Worm (Caenorhabditis elegans): ENCODE data around the gene bli-5.

Gene bli-5

ce11 chrIII:13393647-13394046 is 35.9 kb downstream of the bli-5 start, which contains the start of gene qdpr-1:
qdpr-1 (plus strand) TSS chrIII:13393910.
- TF ChIP-seq ceh-27 (GFP tag; optimal IDR thresholded peaks at IDR 0.05) (no peak), athp-1 (tag; optimal IDR thresholded peaks at IDR 0.05) (no peak), C17E4.6 (GFP tag; IDR thresholded peaks at IDR 0.05) (no peak), tlf-1 (GFP tag; optimal IDR thresholded peaks at IDR 0.05) (no peak), nhr-80 (tag; optimal IDR thresholded peaks at IDR 0.05) (no peak), ceh-79 (tag; optimal IDR thresholded peaks at IDR 0.05) (no peak), Y95B8A.8 (GFP tag; IDR thresholded peaks at IDR 0.05) (no peak), let-607 (tag; optimal IDR thresholded peaks at IDR 0.05) (no peak), madf-8 (GFP tag; conservative IDR thresholded peaks at IDR 0.05) (no peak), lir-1 (GFP tag; conservative IDR thresholded peaks at IDR 0.05) (no peak), ZK185.1 (tag; optimal IDR thresholded peaks at IDR 0.05; ENCODE audit: poor library complexity, severe bottlenecking) (no peak), F39B2.1 (GFP tag; IDR thresholded peaks at IDR 0.05) (no peak), D2030.7 (GFP tag; IDR thresholded peaks at IDR 0.05) (no peak), tbx-9 (tag; optimal IDR thresholded peaks at IDR 0.05; ENCODE audit: borderline replicate concordance) (no peak), C06A6.2 (GFP tag; conservative IDR thresholded peaks at IDR 0.05) (no peak)

ce11 chrIII:13393239-13393638 is 36.3 kb downstream of the bli-5 start, which contains the start of gene dnj-17:
dnj-17 (minus strand) TSS chrIII:13393339.
- TF ChIP-seq hmg-1.2 (GFP tag; IDR thresholded peaks at IDR 0.05) (peak; percentile 72), ztf-18 (tag; optimal IDR thresholded peaks at IDR 0.05) (no peak)

- TF ChIP-seq K11D2.4 (GFP tag; IDR thresholded peaks at IDR 0.05) (no peak), F55B11.4 (tag; optimal IDR thresholded peaks at IDR 0.05; ENCODE audit: borderline replicate concordance, insufficient read depth) (no peak), unc-62 (GFP tag; optimal IDR thresholded peaks at IDR 0.05) (no peak), aptf-3 (GFP tag; IDR thresholded peaks at IDR 0.05) (no peak), let-607 (tag; optimal IDR thresholded peaks at IDR 0.05) (no peak), ceh-27 (GFP tag; optimal IDR thresholded peaks at IDR 0.05) (no peak), madf-6 (GFP tag; IDR thresholded peaks at IDR 0.05) (no peak)
Measured at ce11 chrIII:13390789-13391188, 38.8 kb downstream of the bli-5 start.

ce11 chrIII:13389078-13389477 is 40.5 kb downstream of the bli-5 start, which contains the start of gene T03F6.3:
T03F6.3 (plus strand) TSS chrIII:13389395.
- no peak for TF ChIP-seq pbrm-1 (GFP tag; IDR thresholded peaks at IDR 0.05)
- no peak for TF ChIP-seq attf-3 (GFP tag; conservative IDR thresholded peaks at IDR 0.05)
- no peak for TF ChIP-seq ets-4 (GFP tag; optimal IDR thresholded peaks at IDR 0.05)
- no peak for TF ChIP-seq C17E4.6 (GFP tag; IDR thresholded peaks at IDR 0.05)
- no peak for TF ChIP-seq ztf-25 (GFP tag; IDR thresholded peaks at IDR 0.05)
- no peak for TF ChIP-seq nhr-27 (tag; optimal IDR thresholded peaks at IDR 0.05)
- TF ChIP-seq efl-1 (GFP tag; optimal IDR thresholded peaks at IDR 0.05): peak; percentile 34
- TF ChIP-seq ccch-3 (GFP tag; optimal IDR thresholded peaks at IDR 0.05): no peak
- TF ChIP-seq die-1 (tag; optimal IDR thresholded peaks at IDR 0.05): no peak
- TF ChIP-seq F33H1.4 (GFP tag; IDR thresholded peaks at IDR 0.05): peak; percentile 66
- TF ChIP-seq nhr-80 (tag; optimal IDR thresholded peaks at IDR 0.05): no peak
- TF ChIP-seq tlf-1 (GFP tag; optimal IDR thresholded peaks at IDR 0.05): no peak
- TF ChIP-seq xnd-1 (tag; optimal IDR thresholded peaks at IDR 0.05): peak; percentile 26
- TF ChIP-seq ztf-3 (GFP tag; optimal IDR thresholded peaks at IDR 0.05): no peak
- TF ChIP-seq nhr-120 (GFP tag; IDR thresholded peaks at IDR 0.05): no peak
- TF ChIP-seq akir-1 (GFP tag; optimal IDR thresholded peaks at IDR 0.05): no peak
- no peak for TF ChIP-seq F22D6.2 (tag; optimal IDR thresholded peaks at IDR 0.05)
- TF ChIP-seq ceh-100 (GFP tag; IDR thresholded peaks at IDR 0.05): no peak
- TF ChIP-seq F57C9.4 (tag; optimal IDR thresholded peaks at IDR 0.05): no peak
- TF ChIP-seq bed-2 (GFP tag; IDR thresholded peaks at IDR 0.05): no peak
- no peak for TF ChIP-seq ama-1 (optimal IDR thresholded peaks at IDR 0.05)
- TF ChIP-seq ama-1 (GFP tag; optimal IDR thresholded peaks at IDR 0.05): no peak
- TF ChIP-seq mxl-1 (tag; optimal IDR thresholded peaks at IDR 0.05): no peak
- no peak for TF ChIP-seq nfya-1 (tag; optimal IDR thresholded peaks at IDR 0.05; ENCODE audit: borderline replicate concordance, insufficient read depth)
- TF ChIP-seq snpc-4 (GFP tag; optimal IDR thresholded peaks at IDR 0.05): no peak
- TF ChIP-seq snpc-4 (tag; optimal IDR thresholded peaks at IDR 0.05): no peak
- no peak for TF ChIP-seq attf-5 (GFP tag; optimal IDR thresholded peaks at IDR 0.05)

All from whole organism, young adult.